Fruit fly (Drosophila melanogaster): ENCODE data around the gene CG4098.
A peak's percentile ranks its signal among the peaks of the same experiment; 100 is the strongest.

CG4098 gene

DNA sequence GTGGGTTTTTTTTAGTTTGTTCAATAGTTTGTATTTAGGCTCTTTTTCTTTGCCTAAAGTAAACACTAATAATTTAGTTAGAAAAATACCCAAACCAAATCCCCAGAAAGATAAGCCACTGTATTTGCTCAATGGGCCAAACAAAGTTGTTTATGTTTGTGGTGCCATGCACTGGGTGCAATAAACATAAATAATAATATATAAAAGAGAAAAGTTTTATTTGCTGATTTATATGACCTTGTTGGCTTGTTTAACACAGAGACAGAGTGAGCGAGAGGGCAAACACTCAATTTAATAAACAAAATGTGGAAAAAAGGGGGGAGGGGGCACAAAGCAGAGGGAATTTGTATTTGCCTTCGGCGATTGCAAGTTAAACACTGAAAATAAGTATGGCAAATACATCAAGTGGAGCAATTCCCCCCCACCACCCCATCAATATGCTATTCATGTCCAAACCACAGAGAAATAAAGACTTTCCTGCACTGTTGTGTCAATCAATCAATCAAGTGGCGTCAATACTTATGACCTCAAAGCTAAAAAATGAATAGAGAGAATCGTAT, 31.4 kb upstream of the CG4098 start (continued):
- no peak for TF ChIP-seq dimm (GFP tag; IDR thresholded peaks at IDR 0.05)
- no peak for TF ChIP-seq MESR4 (GFP tag; optimal IDR thresholded peaks at IDR 0.05)
- TF ChIP-seq trem (tag; optimal IDR thresholded peaks at IDR 0.05), result peak; percentile 60
- TF ChIP-seq rib (GFP tag; IDR thresholded peaks at IDR 0.05), result no peak
- TF ChIP-seq Dad (GFP tag; optimal IDR thresholded peaks at IDR 0.05), result no peak
- no peak for TF ChIP-seq croc (GFP tag; conservative IDR thresholded peaks at IDR 0.05)
- TF ChIP-seq CG1832 (GFP tag; optimal IDR thresholded peaks at IDR 0.05), result no peak
- no peak for TF ChIP-seq Eip74EF (GFP tag; optimal IDR thresholded peaks at IDR 0.05)
- TF ChIP-seq dm (GFP tag; optimal IDR thresholded peaks at IDR 0.05), result no peak
- TF ChIP-seq grau (tag; optimal IDR thresholded peaks at IDR 0.05), result peak; percentile 7
- no peak for TF ChIP-seq sr (GFP tag; IDR thresholded peaks at IDR 0.05)
- no peak for TF ChIP-seq CG6272 (GFP tag; IDR thresholded peaks at IDR 0.05)
- TF ChIP-seq CG4707 (GFP tag; optimal IDR thresholded peaks at IDR 0.05), result peak; percentile 14
- no peak for TF ChIP-seq B-H2 (GFP tag; optimal IDR thresholded peaks at IDR 0.05)
- TF ChIP-seq amos (GFP tag; IDR thresholded peaks at IDR 0.05; ENCODE audit: partially characterized antibody), result no peak
- TF ChIP-seq Fer2 (tag; optimal IDR thresholded peaks at IDR 0.05), result no peak
- peak; percentile 63 for TF ChIP-seq CG6813 (GFP tag; optimal IDR thresholded peaks at IDR 0.05)
- peak; percentile 26 for TF ChIP-seq CG2116 (GFP tag; optimal IDR thresholded peaks at IDR 0.05)
- peak; percentile 65 for TF ChIP-seq CG14710 (tag; optimal IDR thresholded peaks at IDR 0.05)
- TF ChIP-seq vfl (GFP tag; optimal IDR thresholded peaks at IDR 0.05), result no peak
- TF ChIP-seq CG1792 (GFP tag; optimal IDR thresholded peaks at IDR 0.05), result no peak
- peak; percentile 59 for TF ChIP-seq ara (GFP tag; IDR thresholded peaks at IDR 0.05)
- TF ChIP-seq CG9609 (GFP tag; optimal IDR thresholded peaks at IDR 0.05), result no peak
- TF ChIP-seq CG9215 (GFP tag; IDR thresholded peaks at IDR 0.05), result no peak
- no peak for TF ChIP-seq CG7786 (GFP tag; optimal IDR thresholded peaks at IDR 0.05)
- TF ChIP-seq Ada2b (GFP tag; IDR thresholded peaks at IDR 0.05), result no peak
- no peak for TF ChIP-seq luna (GFP tag; optimal IDR thresholded peaks at IDR 0.05)
- no peak for TF ChIP-seq slbo (GFP tag; IDR thresholded peaks at IDR 0.05)
- no peak for TF ChIP-seq lmd (GFP tag; IDR thresholded peaks at IDR 0.05)
- peak; percentile 76 for TF ChIP-seq CG7745 (tag; optimal IDR thresholded peaks at IDR 0.05)
- no peak for TF ChIP-seq CG12299 (tag; optimal IDR thresholded peaks at IDR 0.05)
- TF ChIP-seq Chrac-16 (GFP tag; optimal IDR thresholded peaks at IDR 0.05), result no peak
- no peak for TF ChIP-seq tio (GFP tag; optimal IDR thresholded peaks at IDR 0.05)
- TF ChIP-seq otp (GFP tag; IDR thresholded peaks at IDR 0.05), result no peak
- peak; percentile 64 for TF ChIP-seq salm (tag; optimal IDR thresholded peaks at IDR 0.05)
- TF ChIP-seq sd (tag; optimal IDR thresholded peaks at IDR 0.05), result no peak
- no peak for TF ChIP-seq Poxn (GFP tag; IDR thresholded peaks at IDR 0.05)
- TF ChIP-seq sima (GFP tag; optimal IDR thresholded peaks at IDR 0.05), result no peak
- TF ChIP-seq CG16813 (GFP tag; IDR thresholded peaks at IDR 0.05; ENCODE audit: partially characterized antibody), result no peak
- TF ChIP-seq CG2129 (GFP tag; IDR thresholded peaks at IDR 0.05; ENCODE audit: partially characterized antibody), result no peak
- no peak for TF ChIP-seq Opbp (GFP tag; IDR thresholded peaks at IDR 0.05; ENCODE audit: partially characterized antibody)
- peak; percentile 46 for TF ChIP-seq nau (GFP tag; optimal IDR thresholded peaks at IDR 0.05)
- no peak for TF ChIP-seq toy (GFP tag; IDR thresholded peaks at IDR 0.05)
- peak; percentile 86 for TF ChIP-seq ac (GFP tag; optimal IDR thresholded peaks at IDR 0.05)
- no peak for TF ChIP-seq CG12219 (GFP tag; optimal IDR thresholded peaks at IDR 0.05)
- TF ChIP-seq ci (GFP tag; IDR thresholded peaks at IDR 0.05), result 0 out of 3 replicates have a peak, but pooled peaks have one; percentile 19
- TF ChIP-seq CG11398 (GFP tag; optimal IDR thresholded peaks at IDR 0.05), result no peak
- peak; percentile 30 for TF ChIP-seq CG11504 (tag; optimal IDR thresholded peaks at IDR 0.05)
- TF ChIP-seq Deaf1 (tag; optimal IDR thresholded peaks at IDR 0.05), result no peak
- TF ChIP-seq tll (GFP tag; optimal IDR thresholded peaks at IDR 0.05), result peak in 1 of 2 experiments; percentile 8
